Worm (Caenorhabditis elegans): ENCODE measurements around the gene twk-3.

twk-3 gene

DNA sequence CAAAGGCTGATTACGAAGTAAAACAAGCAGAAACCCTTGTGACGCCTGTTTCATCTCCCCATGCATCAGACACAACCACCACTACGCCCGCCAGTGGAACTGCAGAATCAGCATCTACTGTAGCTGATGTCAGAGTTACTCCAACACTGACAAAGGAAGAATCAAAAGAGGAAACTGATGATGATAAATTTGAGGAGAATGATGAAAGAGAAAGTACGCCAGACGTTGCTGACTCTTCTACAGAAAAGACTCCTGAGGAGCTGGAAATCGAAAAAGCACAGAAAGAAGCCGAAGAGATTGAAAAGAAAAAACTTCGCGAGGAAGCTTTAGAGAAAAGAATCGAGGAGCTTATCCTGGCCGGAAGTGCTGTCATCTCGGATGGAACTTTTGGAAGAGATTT, 5.7 kb upstream of the twk-3 start:
- TF ChIP-seq tab-1 (GFP tag; IDR thresholded peaks at IDR 0.05) (no peak), ztf-23 (GFP tag; IDR thresholded peaks at IDR 0.05) (no peak), cog-1 (tag; optimal IDR thresholded peaks at IDR 0.05) (no peak), klf-2 (GFP tag; conservative IDR thresholded peaks at IDR 0.05) (no peak), flt-1 (GFP tag; IDR thresholded peaks at IDR 0.05) (no peak), ztf-29 (GFP tag; IDR thresholded peaks at IDR 0.05) (no peak), T22C8.4 (GFP tag; IDR thresholded peaks at IDR 0.05) (no peak), ref-1 (GFP tag; conservative IDR thresholded peaks at IDR 0.05) (no peak), med-1 (GFP tag; optimal IDR thresholded peaks at IDR 0.05; ENCODE audit: insufficient read depth) (no peak)

ce11 chrII:8216922-8217321, 4.3 kb upstream of the twk-3 start, which contains the start of gene ifg-1:
TSS of gene ifg-1 (plus strand) at chrII:8217222.
- TF ChIP-seq med-1 (GFP tag; optimal IDR thresholded peaks at IDR 0.05; ENCODE audit: insufficient read depth) (no peak), cog-1 (tag; optimal IDR thresholded peaks at IDR 0.05) (no peak), klf-2 (GFP tag; conservative IDR thresholded peaks at IDR 0.05) (no peak), tab-1 (GFP tag; IDR thresholded peaks at IDR 0.05) (no peak), ztf-29 (GFP tag; IDR thresholded peaks at IDR 0.05) (no peak), T22C8.4 (GFP tag; IDR thresholded peaks at IDR 0.05) (no peak)

- peak; percentile 63; the same call in 1 of the 2 replicates for TF ChIP-seq T22C8.4 (GFP tag; IDR thresholded peaks at IDR 0.05)
- TF ChIP-seq klf-2 (GFP tag; conservative IDR thresholded peaks at IDR 0.05) = no peak
Observed at ce11 chrII:8216433-8216832, 3.9 kb upstream of the twk-3 start, which contains the start of gene M110.3. TSS of gene M110.3 (minus strand) at chrII:8216616.

ce11 chrII:8214367-8214766, 1.8 kb upstream of the twk-3 start, which contains the start of gene M110.10:
TSS of gene M110.10 (minus strand) at chrII:8214467.
- TF ChIP-seq ztf-29 (GFP tag; IDR thresholded peaks at IDR 0.05) = no peak
- TF ChIP-seq T22C8.4 (GFP tag; IDR thresholded peaks at IDR 0.05) = no peak
- no peak for TF ChIP-seq med-1 (GFP tag; optimal IDR thresholded peaks at IDR 0.05; ENCODE audit: insufficient read depth)
- TF ChIP-seq tab-1 (GFP tag; IDR thresholded peaks at IDR 0.05) = no peak
- TF ChIP-seq klf-2 (GFP tag; conservative IDR thresholded peaks at IDR 0.05) = no peak
- TF ChIP-seq ref-1 (GFP tag; conservative IDR thresholded peaks at IDR 0.05) = no peak
- no peak for TF ChIP-seq ztf-23 (GFP tag; IDR thresholded peaks at IDR 0.05)
- no peak for TF ChIP-seq flt-1 (GFP tag; IDR thresholded peaks at IDR 0.05)
- no peak for TF ChIP-seq cog-1 (tag; optimal IDR thresholded peaks at IDR 0.05)

- no peak for TF ChIP-seq med-1 (GFP tag; optimal IDR thresholded peaks at IDR 0.05; ENCODE audit: insufficient read depth)
- TF ChIP-seq ztf-23 (GFP tag; IDR thresholded peaks at IDR 0.05) = no peak
Observed at ce11 chrII:8209476-8209875, 3.1 kb downstream of the twk-3 start, which contains the start of gene M110.8. TSS of gene M110.8 (minus strand) at chrII:8209576.

ce11 chrII:8205612-8206011, 7.0 kb downstream of the twk-3 start:
- TF ChIP-seq T22C8.4 (GFP tag; IDR thresholded peaks at IDR 0.05) (no peak), flt-1 (GFP tag; IDR thresholded peaks at IDR 0.05) (no peak), ref-1 (GFP tag; conservative IDR thresholded peaks at IDR 0.05) (no peak), ztf-29 (GFP tag; IDR thresholded peaks at IDR 0.05) (no peak), med-1 (GFP tag; optimal IDR thresholded peaks at IDR 0.05; ENCODE audit: insufficient read depth) (no peak), klf-2 (GFP tag; conservative IDR thresholded peaks at IDR 0.05) (no peak), ztf-23 (GFP tag; IDR thresholded peaks at IDR 0.05) (no peak), tab-1 (GFP tag; IDR thresholded peaks at IDR 0.05) (no peak), cog-1 (tag; optimal IDR thresholded peaks at IDR 0.05) (no peak)

DNA sequence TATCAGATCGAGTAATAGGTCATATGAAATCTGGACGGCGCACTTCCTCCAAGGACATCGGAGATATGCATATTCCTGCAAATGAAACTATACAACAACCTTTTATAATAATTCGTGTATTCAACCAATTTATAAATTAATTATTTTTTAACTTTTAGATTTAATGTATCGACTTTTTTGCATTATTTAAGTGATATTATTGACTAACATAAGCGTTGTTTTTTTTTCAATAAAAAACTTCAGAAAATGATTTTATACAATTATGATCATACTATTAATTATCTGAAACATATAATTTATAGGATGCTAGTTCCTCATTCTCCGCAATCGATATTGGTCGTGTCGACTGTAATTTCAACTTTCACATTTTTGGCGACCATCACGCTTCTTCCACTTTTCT, 8.5 kb downstream of the twk-3 start, which contains the start of gene col-76:
TSS of gene col-76 (plus strand) at position 301 of the 400 bp plus-strand sequence.
- no peak for TF ChIP-seq med-1 (GFP tag; optimal IDR thresholded peaks at IDR 0.05; ENCODE audit: insufficient read depth)
- TF ChIP-seq ztf-23 (GFP tag; IDR thresholded peaks at IDR 0.05) = no peak
- no peak for TF ChIP-seq tab-1 (GFP tag; IDR thresholded peaks at IDR 0.05)
- TF ChIP-seq cog-1 (tag; optimal IDR thresholded peaks at IDR 0.05) = no peak
- TF ChIP-seq ztf-29 (GFP tag; IDR thresholded peaks at IDR 0.05) = no peak
- TF ChIP-seq klf-2 (GFP tag; conservative IDR thresholded peaks at IDR 0.05) = no peak
- TF ChIP-seq flt-1 (GFP tag; IDR thresholded peaks at IDR 0.05) = no peak
- no peak for TF ChIP-seq ref-1 (GFP tag; conservative IDR thresholded peaks at IDR 0.05)
- no peak for TF ChIP-seq T22C8.4 (GFP tag; IDR thresholded peaks at IDR 0.05)

- TF ChIP-seq flt-1 (GFP tag; IDR thresholded peaks at IDR 0.05) (no peak), med-1 (GFP tag; optimal IDR thresholded peaks at IDR 0.05; ENCODE audit: insufficient read depth) (no peak), ztf-29 (GFP tag; IDR thresholded peaks at IDR 0.05) (no peak), T22C8.4 (GFP tag; IDR thresholded peaks at IDR 0.05) (no peak), klf-2 (GFP tag; conservative IDR thresholded peaks at IDR 0.05) (no peak), tab-1 (GFP tag; IDR thresholded peaks at IDR 0.05) (no peak), ref-1 (GFP tag; conservative IDR thresholded peaks at IDR 0.05) (no peak), cog-1 (tag; optimal IDR thresholded peaks at IDR 0.05) (no peak), ztf-23 (GFP tag; IDR thresholded peaks at IDR 0.05) (no peak)
Observed at ce11 chrII:8199803-8200202, 12.8 kb downstream of the twk-3 start.

- TF ChIP-seq tab-1 (GFP tag; IDR thresholded peaks at IDR 0.05) = no peak
- no peak for TF ChIP-seq T22C8.4 (GFP tag; IDR thresholded peaks at IDR 0.05)
- TF ChIP-seq cog-1 (tag; optimal IDR thresholded peaks at IDR 0.05) = no peak
- TF ChIP-seq med-1 (GFP tag; optimal IDR thresholded peaks at IDR 0.05; ENCODE audit: insufficient read depth) = no peak
- TF ChIP-seq ztf-23 (GFP tag; IDR thresholded peaks at IDR 0.05) = no peak
- no peak for TF ChIP-seq flt-1 (GFP tag; IDR thresholded peaks at IDR 0.05)
- TF ChIP-seq ref-1 (GFP tag; conservative IDR thresholded peaks at IDR 0.05) = no peak
- TF ChIP-seq ztf-29 (GFP tag; IDR thresholded peaks at IDR 0.05) = no peak
- no peak for TF ChIP-seq klf-2 (GFP tag; conservative IDR thresholded peaks at IDR 0.05)
Observed at ce11 chrII:8198503-8198902, 14.1 kb downstream of the twk-3 start, which contains the start of gene qua-1. TSS of gene qua-1 (plus strand) at chrII:8198803.

ce11 chrII:8193922-8194321, 18.7 kb downstream of the twk-3 start:
- TF ChIP-seq klf-2 (GFP tag; conservative IDR thresholded peaks at IDR 0.05) (no peak), med-1 (GFP tag; optimal IDR thresholded peaks at IDR 0.05; ENCODE audit: insufficient read depth) (no peak), T22C8.4 (GFP tag; IDR thresholded peaks at IDR 0.05) (no peak), cog-1 (tag; optimal IDR thresholded peaks at IDR 0.05) (no peak), ref-1 (GFP tag; conservative IDR thresholded peaks at IDR 0.05) (no peak), ztf-29 (GFP tag; IDR thresholded peaks at IDR 0.05) (no peak), tab-1 (GFP tag; IDR thresholded peaks at IDR 0.05) (no peak), ztf-23 (GFP tag; IDR thresholded peaks at IDR 0.05) (no peak), flt-1 (GFP tag; IDR thresholded peaks at IDR 0.05) (no peak)

Measured in whole organism, midembryonic.